Worm (Caenorhabditis elegans) whole organism, late embryonic: Measurements from ENCODE around the gene clec-183.
A peak's percentile ranks its signal among the peaks of the same experiment; 100 is the strongest.

Experiments
- K02D7.2 ChIP-seq: sonication (generic microtip); optimal IDR thresholded peaks from 2 replicates; lab custom pipeline; 2017; ENCODE audit warnings: mild to moderate bottlenecking, missing genetic modification characterization, missing compliant biosample characterization
- K09A11.1 ChIP-seq: sonication (generic microtip); optimal IDR thresholded peaks from 2 replicates; lab custom pipeline; 2017; ENCODE audit warnings: antibody characterized with exemption, mild to moderate bottlenecking, missing genetic modification characterization, missing compliant biosample characterization; ENCODE audit not compliant: insufficient read depth
- T23F11.4 ChIP-seq: fragments of 200-800 bp; sonication (Bioruptor generic); optimal IDR thresholded peaks from 2 replicates; lab custom pipeline; 2018; ENCODE audit warnings: mild to moderate bottlenecking, missing genetic modification characterization, missing compliant biosample characterization
- ahr-1 ChIP-seq: sonication (generic microtip); optimal IDR thresholded peaks from 2 replicates; lab custom pipeline; 2016; ENCODE audit warnings: missing genetic modification characterization, missing compliant biosample characterization
- ama-1 ChIP-seq: fragments of 150-350 bp; optimal IDR thresholded peaks from 2 replicates; lab custom pipeline; 2014
- ceh-18 ChIP-seq: sonication (generic microtip); optimal IDR thresholded peaks from 2 replicates; lab custom pipeline; 2016; ENCODE audit warnings: missing genetic modification characterization, missing compliant biosample characterization
- ceh-19 ChIP-seq: fragments of 200-800 bp; sonication (Bioruptor generic); optimal IDR thresholded peaks from 2 replicates; lab custom pipeline; 2018; ENCODE audit warnings: mild to moderate bottlenecking, missing genetic modification characterization, missing compliant biosample characterization
- ceh-24 ChIP-seq: sonication (generic microtip); optimal IDR thresholded peaks from 2 replicates; lab custom pipeline; 2016; ENCODE audit warnings: mild to moderate bottlenecking, missing genetic modification characterization, missing compliant biosample characterization
- ceh-31 ChIP-seq: sonication (generic microtip); optimal IDR thresholded peaks from 2 replicates; lab custom pipeline; 2016; ENCODE audit warnings: missing genetic modification characterization, missing compliant biosample characterization
- ceh-45 ChIP-seq: fragments of 200-800 bp; sonication (Bioruptor generic); IDR thresholded peaks from 2 replicates; pipeline ENCODE4 v1.3.6; 2022; ENCODE audit warnings: missing genetic modification reagents, missing genetic modification characterization, missing compliant biosample characterization
- ceh-48 ChIP-seq: sonication (generic microtip); optimal IDR thresholded peaks from 2 replicates; lab custom pipeline; 2016; ENCODE audit warnings: missing genetic modification characterization, inconsistent platforms, missing compliant biosample characterization
- ceh-6 ChIP-seq: fragments of 200-800 bp; sonication (Bioruptor generic); optimal IDR thresholded peaks from 2 replicates; lab custom pipeline; 2018; ENCODE audit warnings: mild to moderate bottlenecking, missing genetic modification characterization, missing compliant biosample characterization
- ceh-9 ChIP-seq: sonication (generic microtip); optimal IDR thresholded peaks from 2 replicates; lab custom pipeline; 2016; ENCODE audit warnings: mild to moderate bottlenecking, missing genetic modification characterization, inconsistent platforms, missing compliant biosample characterization
- che-1 ChIP-seq: sonication (generic microtip); optimal IDR thresholded peaks from 2 replicates; lab custom pipeline; 2016; ENCODE audit warnings: mild to moderate bottlenecking, missing genetic modification characterization, missing compliant biosample characterization
- dmd-4 ChIP-seq: sonication (generic microtip); optimal IDR thresholded peaks from 2 replicates; lab custom pipeline; 2016; ENCODE audit warnings: borderline replicate concordance, missing genetic modification characterization, missing compliant biosample characterization
- dve-1 ChIP-seq: sonication (generic microtip); optimal IDR thresholded peaks from 2 replicates; lab custom pipeline; 2017; ENCODE audit warnings: antibody characterized with exemption, mild to moderate bottlenecking, missing genetic modification characterization, missing compliant biosample characterization
- elt-2 ChIP-seq: sonication (generic microtip); optimal IDR thresholded peaks from 2 replicates; lab custom pipeline; 2016; ENCODE audit warnings: missing genetic modification reagents, missing genetic modification characterization, missing compliant biosample characterization
- ets-4 ChIP-seq: sonication (generic microtip); optimal IDR thresholded peaks from 2 replicates; lab custom pipeline; 2016; ENCODE audit warnings: missing genetic modification characterization, missing compliant biosample characterization
- eyg-1 ChIP-seq: sonication (generic microtip); optimal IDR thresholded peaks from 2 replicates; lab custom pipeline; 2016; ENCODE audit warnings: missing genotype, missing genetic modification characterization, missing compliant biosample characterization
- fax-1 ChIP-seq: sonication (generic microtip); optimal IDR thresholded peaks from 2 replicates; lab custom pipeline; 2016; ENCODE audit warnings: missing genotype, missing genetic modification characterization, missing compliant biosample characterization
- fkh-10 ChIP-seq: fragments of 150-350 bp; optimal IDR thresholded peaks from 2 replicates; lab custom pipeline; 2014; ENCODE audit warnings: missing biosample characterization, missing genetic modification reagents, missing genetic modification characterization
- fkh-6 ChIP-seq: sonication (generic microtip); optimal IDR thresholded peaks from 2 replicates; lab custom pipeline; 2016; ENCODE audit warnings: missing genetic modification characterization, missing compliant biosample characterization
- gmeb-2 ChIP-seq: sonication (generic microtip); optimal IDR thresholded peaks from 2 replicates; lab custom pipeline; 2016; ENCODE audit warnings: missing genetic modification characterization, inconsistent platforms, missing compliant biosample characterization
- hlh-13 ChIP-seq: fragments of 200-800 bp; sonication (Bioruptor generic); optimal IDR thresholded peaks from 2 replicates; lab custom pipeline; 2018; ENCODE audit warnings: mild to moderate bottlenecking, missing genetic modification characterization, missing compliant biosample characterization
- hlh-30 ChIP-seq: sonication (generic microtip); optimal IDR thresholded peaks from 2 replicates; lab custom pipeline; 2017; ENCODE audit warnings: antibody characterized with exemption, missing genetic modification characterization, missing compliant biosample characterization; ENCODE audit not compliant: insufficient read depth
- lin-11 ChIP-seq: fragments of 200-800 bp; sonication (Bioruptor generic); optimal IDR thresholded peaks from 2 replicates; lab custom pipeline; 2018; ENCODE audit warnings: mild to moderate bottlenecking, missing genetic modification characterization, missing compliant biosample characterization
- mec-3 ChIP-seq: sonication (generic microtip); optimal IDR thresholded peaks from 2 replicates; lab custom pipeline; 2016; ENCODE audit warnings: borderline replicate concordance, missing genetic modification characterization, missing compliant biosample characterization
- nfya-1 ChIP-seq: sonication (generic microtip); optimal IDR thresholded peaks from 2 replicates; lab custom pipeline; 2017; ENCODE audit warnings: missing genetic modification characterization, mild to moderate bottlenecking, missing compliant biosample characterization, antibody characterized with exemption, moderate library complexity
- nhr-232 ChIP-seq: sonication (generic microtip); optimal IDR thresholded peaks from 2 replicates; lab custom pipeline; 2016; ENCODE audit warnings: missing genetic modification characterization, missing compliant biosample characterization
- npax-4 ChIP-seq: sonication (generic microtip); optimal IDR thresholded peaks from 2 replicates; lab custom pipeline; 2016; ENCODE audit warnings: missing genetic modification characterization, missing compliant biosample characterization
- pag-3 ChIP-seq: sonication (generic microtip); optimal IDR thresholded peaks from 2 replicates; lab custom pipeline; 2016; ENCODE audit warnings: missing compliant biosample characterization, missing genetic modification characterization, borderline replicate concordance
- pax-1 ChIP-seq: fragments of 150-350 bp; optimal IDR thresholded peaks from 2 replicates; lab custom pipeline; 2014; ENCODE audit warnings: missing biosample characterization, missing genetic modification characterization
- pha-2 ChIP-seq: sonication (generic microtip); optimal IDR thresholded peaks from 2 replicates; lab custom pipeline; 2017; ENCODE audit warnings: mild to moderate bottlenecking, missing genetic modification characterization, missing compliant biosample characterization
- pqm-1 ChIP-seq: sonication (generic microtip); optimal IDR thresholded peaks from 2 replicates; lab custom pipeline; 2016; ENCODE audit warnings: missing genetic modification characterization, missing compliant biosample characterization
- sdc-2 ChIP-seq: sonication (generic microtip); optimal IDR thresholded peaks from 2 replicates; lab custom pipeline; 2016; ENCODE audit warnings: missing genotype, missing genetic modification characterization, missing compliant biosample characterization
- sox-2 ChIP-seq: fragments of 200-800 bp; sonication (Bioruptor generic); IDR thresholded peaks from 2 replicates; pipeline ENCODE4 v1.3.6; 2022; ENCODE audit warnings: missing genetic modification reagents, missing genetic modification characterization, missing compliant biosample characterization
- sox-4 ChIP-seq: sonication (generic microtip); optimal IDR thresholded peaks from 2 replicates; lab custom pipeline; 2017; ENCODE audit warnings: mild to moderate bottlenecking, missing genetic modification characterization, inconsistent platforms, missing compliant biosample characterization
- unc-3 ChIP-seq, 2 experiments: fragments of 200-800 bp in 1 of 2; sonication (Bioruptor generic) in 1 of 2; sonication (generic microtip) in 1 of 2; conservative IDR thresholded peaks in 1 of 2; optimal IDR thresholded peaks in 1 of 2; 2 replicates each; pipeline versions ENCODE4 v1.3.6 to Lab custom; 2016 to 2022; ENCODE audit warnings: missing compliant biosample characterization in 2 of 2, missing genetic modification characterization in 2 of 2, missing genetic modification reagents in 1 of 2
- unc-42 ChIP-seq: sonication (generic microtip); optimal IDR thresholded peaks from 2 replicates; lab custom pipeline; 2016; ENCODE audit warnings: missing genotype, missing genetic modification characterization, missing compliant biosample characterization
- unc-55 ChIP-seq: sonication (generic microtip); optimal IDR thresholded peaks from 2 replicates; lab custom pipeline; 2017; ENCODE audit warnings: missing biosample characterization, missing genetic modification reagents, missing genetic modification characterization
- zip-5 ChIP-seq: sonication (generic microtip); optimal IDR thresholded peaks from 2 replicates; lab custom pipeline; 2016; ENCODE audit warnings: missing genetic modification characterization, missing compliant biosample characterization

The clec-183 gene

ce11 chrIV:9316068-9316681, 11.6 kb upstream of the clec-183 start, which contains the start of the genes F49C12.9 and rpn-7 (continued):
- no peak for TF ChIP-seq pax-1 (tag; lab: Kevin White, UChicago)
- peak; percentile 42 for TF ChIP-seq pha-2 (tag; lab: Kevin White, UChicago)
- TF ChIP-seq nfya-1 = peak; percentile 64
- TF ChIP-seq ceh-48 (tag; lab: Kevin White, UChicago) = peak; percentile 59
- TF ChIP-seq lin-11 (tag; lab: Kevin White, UChicago) = peak; percentile 25
- peak; percentile 9 for TF ChIP-seq K02D7.2 (tag; lab: Kevin White, UChicago)
- TF ChIP-seq dve-1 (tag; lab: Kevin White, UChicago) = no peak
- peak; percentile 64 for TF ChIP-seq ceh-31 (tag; lab: Kevin White, UChicago)
- peak; percentile 43 for TF ChIP-seq che-1 (tag; lab: Kevin White, UChicago)
- TF ChIP-seq unc-3 (GFP tag; conservative IDR thresholded peaks at IDR 0.05; lab: Robert Waterston, UW) = no peak
- peak; percentile 62 for TF ChIP-seq unc-3 (tag; optimal IDR thresholded peaks at IDR 0.05; lab: Kevin White, UChicago)
- no peak for TF ChIP-seq dmd-4 (tag; lab: Kevin White, UChicago)
- no peak for TF ChIP-seq hlh-30
- TF ChIP-seq sdc-2 (tag; lab: Kevin White, UChicago) = no peak
- peak; percentile 44 for TF ChIP-seq zip-5 (tag; lab: Kevin White, UChicago)
- no peak for TF ChIP-seq fkh-10 (GFP tag; lab: Kevin White, UChicago)
- no peak for TF ChIP-seq ceh-24
- no peak for TF ChIP-seq ama-1
- no peak for TF ChIP-seq sox-4 (tag; lab: Kevin White, UChicago)
- no peak for TF ChIP-seq ceh-9 (tag; lab: Kevin White, UChicago)

DNA sequence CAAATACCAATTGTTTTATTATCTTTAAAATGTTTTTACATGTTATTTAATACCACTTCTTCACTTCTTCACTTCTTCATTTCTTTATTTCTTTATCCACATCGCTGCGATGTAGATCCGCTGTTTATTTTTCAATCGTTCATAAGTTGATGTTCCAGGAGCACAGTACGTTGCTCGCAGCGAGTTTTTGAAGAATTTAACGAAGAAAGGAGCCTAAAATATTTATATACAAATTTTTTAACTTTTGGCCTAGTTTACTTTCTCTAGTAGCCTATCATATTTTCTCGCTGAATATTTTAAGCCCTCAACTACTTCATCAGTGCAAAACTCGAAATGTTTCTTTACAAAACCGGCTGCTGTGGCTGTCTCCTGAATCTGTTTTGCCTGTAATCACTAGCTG, 9.7 kb upstream of the clec-183 start:
- TF ChIP-seq fkh-6 (tag; lab: Kevin White, UChicago) = no peak
- no peak for TF ChIP-seq ets-4 (tag; lab: Kevin White, UChicago)
- no peak for TF ChIP-seq npax-4 (tag; lab: Kevin White, UChicago)
- no peak for TF ChIP-seq fax-1 (tag; lab: Kevin White, UChicago)
- TF ChIP-seq K09A11.1 (tag; lab: Kevin White, UChicago) = no peak
- no peak for TF ChIP-seq ahr-1
- no peak for TF ChIP-seq unc-3 (GFP tag; conservative IDR thresholded peaks at IDR 0.05; lab: Robert Waterston, UW)
- no peak for TF ChIP-seq unc-3 (tag; optimal IDR thresholded peaks at IDR 0.05; lab: Kevin White, UChicago)

DNA sequence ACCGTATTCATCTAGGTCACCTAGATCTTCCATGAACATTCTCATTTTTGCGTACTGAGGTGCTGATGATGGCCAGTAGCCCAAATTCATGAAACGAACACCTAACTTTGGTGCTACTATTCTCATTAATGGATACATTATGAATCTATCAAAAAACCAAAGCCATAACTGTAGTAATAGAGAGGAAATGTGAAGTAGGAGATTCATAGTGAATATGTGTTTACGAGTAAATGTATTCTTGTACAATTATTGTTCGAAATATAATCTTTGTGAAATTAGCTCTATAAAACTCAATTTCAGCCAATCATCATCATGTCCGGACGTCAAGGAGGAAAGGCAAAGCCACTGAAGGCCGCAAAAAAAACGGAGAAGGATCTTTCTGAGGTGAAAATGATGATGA, 8.7 kb upstream of the clec-183 start, which contains the start of the genes F49C12.11 and nemt-1:
F49C12.11 (plus strand) TSS at position 301 of the 400 bp plus-strand sequence.
nemt-1 (minus strand) TSS at position 360 of the 400 bp plus-strand sequence.
- TF ChIP-seq sox-2 (GFP tag; lab: Robert Waterston, UW) (no peak), ceh-18 (tag; lab: Kevin White, UChicago) (no peak), mec-3 (tag; lab: Kevin White, UChicago) (no peak), ceh-9 (tag; lab: Kevin White, UChicago) (no peak), ama-1 (no peak), nhr-232 (tag; lab: Kevin White, UChicago) (no peak), ceh-45 (GFP tag; lab: Robert Waterston, UW) (no peak), ahr-1 (no peak), fkh-6 (tag; lab: Kevin White, UChicago) (no peak), ceh-6 (GFP tag; lab: Kevin White, UChicago) (no peak), dmd-4 (tag; lab: Kevin White, UChicago) (no peak), unc-42 (tag; lab: Kevin White, UChicago) (no peak)

- TF ChIP-seq pag-3 = no peak
- no peak for TF ChIP-seq T23F11.4
- no peak for TF ChIP-seq ceh-6 (GFP tag; lab: Kevin White, UChicago)
- TF ChIP-seq K09A11.1 (tag; lab: Kevin White, UChicago) = no peak
- TF ChIP-seq sdc-2 (tag; lab: Kevin White, UChicago) = no peak
- no peak for TF ChIP-seq unc-55 (GFP tag; lab: Kevin White, UChicago)
- no peak for TF ChIP-seq zip-5 (tag; lab: Kevin White, UChicago)
- no peak for TF ChIP-seq pqm-1 (tag; lab: Kevin White, UChicago)
- no peak for TF ChIP-seq hlh-13 (GFP tag; lab: Kevin White, UChicago)
- no peak for TF ChIP-seq elt-2 (tag; lab: Kevin White, UChicago)
- TF ChIP-seq hlh-30 = no peak
- no peak for TF ChIP-seq eyg-1 (tag; lab: Kevin White, UChicago)
- TF ChIP-seq gmeb-2 = no peak
- TF ChIP-seq ceh-19 (GFP tag; lab: Kevin White, UChicago) = no peak
- TF ChIP-seq ets-4 (tag; lab: Kevin White, UChicago) = no peak
- no peak for TF ChIP-seq ceh-9 (tag; lab: Kevin White, UChicago)
These were observed 7.8 kb upstream of the clec-183 start for ce11 chrIV:9320023-9320422.
